Worm (Caenorhabditis elegans): ENCODE results near the gene C49A9.1.

ce11 chrIV:6237508-6238227 lies 9.7 kb downstream of the C49A9.1 start, which contains the start of the genes F58F9.6 and F58F9.8:
- TF ChIP-seq elt-1 (tag; optimal IDR thresholded peaks at IDR 0.05) (no peak), ztf-11 (tag; optimal IDR thresholded peaks at IDR 0.05) (no peak), ama-1 (optimal IDR thresholded peaks at IDR 0.05) (no peak), ceh-82 (tag; optimal IDR thresholded peaks at IDR 0.05) (no peak), ceh-16 (tag; optimal IDR thresholded peaks at IDR 0.05) (no peak), sem-4 (tag; optimal IDR thresholded peaks at IDR 0.05) (no peak), ztf-4 (tag; optimal IDR thresholded peaks at IDR 0.05) (no peak), elt-3 (tag; optimal IDR thresholded peaks at IDR 0.05) (no peak), nhr-237 (tag; optimal IDR thresholded peaks at IDR 0.05) (no peak), aly-2 (tag; optimal IDR thresholded peaks at IDR 0.05) (no peak), unc-62 (GFP tag; optimal IDR thresholded peaks at IDR 0.05) (no peak), zag-1 (tag; optimal IDR thresholded peaks at IDR 0.05) (no peak), unc-55 (GFP tag; optimal IDR thresholded peaks at IDR 0.05) (no peak)
